Fruit fly (Drosophila melanogaster) whole organism, embryonic: ENCODE data around the gene HemK1.

ENCODE experiments used
- CG10462 ChIP-seq: fragments of 200-800 bp; sonication (Bioruptor generic); optimal IDR thresholded peaks from 2 replicates; lab custom pipeline; 2016; ENCODE audit warnings: missing biosample characterization, missing genetic modification characterization
- CG1233 ChIP-seq: fragments of 200-800 bp; sonication (Bioruptor generic); optimal IDR thresholded peaks from 4 replicates; lab custom pipeline; 2018; ENCODE audit warnings: missing biosample characterization, mild to moderate bottlenecking, missing genetic modification characterization
- CG15073 ChIP-seq: fragments of 200-800 bp; sonication (Bioruptor generic); optimal IDR thresholded peaks from 2 replicates; lab custom pipeline; 2016; ENCODE audit warnings: missing biosample characterization, missing genetic modification characterization
- CG15479 ChIP-seq: fragments of 200-800 bp; sonication (Bioruptor generic); optimal IDR thresholded peaks from 3 replicates; lab custom pipeline; 2019; ENCODE audit warnings: missing biosample characterization, mild to moderate bottlenecking, missing genetic modification characterization, moderate library complexity
- CG3407 ChIP-seq: fragments of 200-800 bp; sonication (Bioruptor generic); optimal IDR thresholded peaks from 2 replicates; lab custom pipeline; 2018; ENCODE audit warnings: missing biosample characterization, mild to moderate bottlenecking, missing genetic modification characterization
- CG3847 ChIP-seq: fragments of 200-800 bp; sonication (Bioruptor generic); IDR thresholded peaks from 2 replicates; pipeline ENCODE4 v1.3.6; 2022; ENCODE audit warnings: missing biosample characterization, missing genetic modification characterization
- CG4424 ChIP-seq: fragments of 200-800 bp; sonication (Bioruptor generic); optimal IDR thresholded peaks from 3 replicates; lab custom pipeline; 2016; ENCODE audit warnings: missing biosample characterization, missing genetic modification characterization
- CG7928 ChIP-seq: fragments of 200-800 bp; sonication (Bioruptor generic); optimal IDR thresholded peaks from 2 replicates; lab custom pipeline; 2017; ENCODE audit warnings: missing biosample characterization, mild to moderate bottlenecking, missing genetic modification characterization
- CG8089 ChIP-seq: fragments of 200-800 bp; sonication (Bioruptor generic); optimal IDR thresholded peaks from 3 replicates; lab custom pipeline; 2016; ENCODE audit warnings: missing biosample characterization, missing genetic modification characterization
- CG8290 ChIP-seq, 3 experiments: fragments of 200-800 bp; sonication (Bioruptor generic); optimal IDR thresholded peaks; 2 replicates each; lab custom pipeline; 2016 to 2019; ENCODE audit warnings: missing biosample characterization in 3 of 3, missing genetic modification characterization in 3 of 3, mild to moderate bottlenecking in 2 of 3, moderate library complexity in 1 of 3
- CG9215 ChIP-seq: fragments of 200-800 bp; sonication (Bioruptor generic); IDR thresholded peaks from 2 replicates; pipeline ENCODE4 v1.3.6; 2022; ENCODE audit warnings: missing biosample characterization, missing genetic modification characterization
- CG9727 ChIP-seq: fragments of 200-800 bp; sonication (Bioruptor generic); optimal IDR thresholded peaks from 3 replicates; lab custom pipeline; 2017; ENCODE audit warnings: missing biosample characterization, mild to moderate bottlenecking, missing genetic modification characterization
- Dfd ChIP-seq, 2 experiments: fragments of >200 bp; optimal IDR thresholded peaks; 2 replicates each; lab custom pipeline; 2017; ENCODE audit warnings: missing biosample characterization in 2 of 2, missing genetic modification characterization in 2 of 2
- Dp ChIP-seq: fragments of 200-800 bp; sonication (Bioruptor generic); optimal IDR thresholded peaks from 2 replicates; lab custom pipeline; 2018; ENCODE audit warnings: missing biosample characterization, mild to moderate bottlenecking, missing genetic modification characterization, moderate library complexity
- E2f1 ChIP-seq: fragments of 200-800 bp; sonication (Bioruptor generic); IDR thresholded peaks from 2 replicates; pipeline ENCODE4 v1.3.6; 2022; ENCODE audit warnings: missing biosample characterization, missing genetic modification characterization
- Eip74EF ChIP-seq, 2 experiments: fragments of 200-800 bp in 1 of 2; fragments of >200 bp in 1 of 2; sonication (Bioruptor generic) in 1 of 2; optimal IDR thresholded peaks; 2 replicates each; lab custom pipeline; 2017 to 2019; ENCODE audit warnings: missing biosample characterization in 2 of 2, missing genetic modification characterization in 2 of 2, mild to moderate bottlenecking in 1 of 2, moderate library complexity in 1 of 2
- Fer2 ChIP-seq: fragments of 200-800 bp; sonication (Bioruptor generic); optimal IDR thresholded peaks from 2 replicates; lab custom pipeline; 2018; ENCODE audit warnings: missing biosample characterization, mild to moderate bottlenecking, missing genetic modification characterization, moderate library complexity
- H15 ChIP-seq: fragments of 200-800 bp; sonication (Bioruptor generic); IDR thresholded peaks from 3 replicates; pipeline ENCODE4 v1.3.6; 2022; ENCODE audit warnings: missing biosample characterization, missing genetic modification characterization
- HLH3B ChIP-seq: fragments of 200-800 bp; sonication (Bioruptor generic); IDR thresholded peaks from 2 replicates; pipeline ENCODE4 v1.3.6; 2022; ENCODE audit warnings: missing biosample characterization, missing genetic modification characterization
- HLH54F ChIP-seq: fragments of 200-800 bp; sonication (Bioruptor generic); optimal IDR thresholded peaks from 3 replicates; lab custom pipeline; 2016; ENCODE audit warnings: missing biosample characterization, missing genetic modification characterization
- Hmx ChIP-seq: fragments of 200-800 bp; sonication (Bioruptor generic); optimal IDR thresholded peaks from 2 replicates; lab custom pipeline; 2016; ENCODE audit warnings: missing biosample characterization, missing genetic modification characterization
- Meics ChIP-seq: fragments of 200-800 bp; sonication (Bioruptor generic); optimal IDR thresholded peaks from 2 replicates; lab custom pipeline; 2017; ENCODE audit warnings: missing biosample characterization, mild to moderate bottlenecking, missing genetic modification characterization
- NFAT ChIP-seq: fragments of 200-800 bp; sonication (Bioruptor generic); IDR thresholded peaks from 2 replicates; pipeline ENCODE4 v1.3.6; 2022; ENCODE audit warnings: missing biosample characterization, missing genetic modification characterization
- Optix ChIP-seq: fragments of 200-800 bp; sonication (Bioruptor generic); IDR thresholded peaks from 3 replicates; pipeline ENCODE4 v1.3.6; 2022; ENCODE audit warnings: missing biosample characterization, missing genetic modification characterization
- Side ChIP-seq: fragments of 200-800 bp; sonication (Bioruptor generic); optimal IDR thresholded peaks from 2 replicates; lab custom pipeline; 2016; ENCODE audit warnings: missing biosample characterization, missing genetic modification characterization
- Stat92E ChIP-seq, 3 experiments: fragments of >200 bp in 2 of 3; fragments of 200-800 bp in 1 of 3; sonication (Bioruptor generic) in 1 of 3; optimal IDR thresholded peaks; 2 replicates each; lab custom pipeline; 2017 to 2019; ENCODE audit warnings: missing biosample characterization in 3 of 3, missing genetic modification characterization in 3 of 3, mild to moderate bottlenecking in 1 of 3, moderate library complexity in 1 of 3
- Trl ChIP-seq, 3 experiments: fragments of >200 bp in 2 of 3; fragments of 200-800 bp in 1 of 3; sonication (Bioruptor generic) in 1 of 3; optimal IDR thresholded peaks; 2 replicates in 1 of 3; 3 replicates in 2 of 3; lab custom pipeline; 2016 to 2017; ENCODE audit warnings: missing biosample characterization in 1 of 3, missing genetic modification characterization in 1 of 3
- bsh ChIP-seq, 2 experiments: fragments of 200-800 bp; sonication (Bioruptor generic); optimal IDR thresholded peaks; 2 replicates each; lab custom pipeline; 2017 to 2018; ENCODE audit warnings: mild to moderate bottlenecking in 2 of 2, missing biosample characterization in 2 of 2, missing genetic modification characterization in 2 of 2, moderate library complexity in 1 of 2
- chm ChIP-seq: fragments of 200-800 bp; sonication (Bioruptor generic); IDR thresholded peaks from 2 replicates; pipeline ENCODE4 v1.3.6; 2022; ENCODE audit warnings: missing biosample characterization, missing genetic modification characterization
- danr ChIP-seq: fragments of 200-800 bp; sonication (Bioruptor generic); IDR thresholded peaks from 2 replicates; pipeline ENCODE4 v1.3.6; 2022; ENCODE audit warnings: missing biosample characterization, missing genetic modification characterization
- disco-r ChIP-seq: fragments of 200-800 bp; sonication (Bioruptor generic); optimal IDR thresholded peaks from 2 replicates; lab custom pipeline; 2016; ENCODE audit warnings: missing biosample characterization, missing genetic modification characterization
- eyg ChIP-seq: fragments of 200-800 bp; sonication (Bioruptor generic); optimal IDR thresholded peaks from 3 replicates; lab custom pipeline; 2016; ENCODE audit warnings: missing biosample characterization, missing genetic modification characterization
- fd102C ChIP-seq: fragments of 200-800 bp; sonication (Bioruptor generic); optimal IDR thresholded peaks from 2 replicates; lab custom pipeline; 2018; ENCODE audit warnings: missing biosample characterization, mild to moderate bottlenecking, missing genetic modification characterization, moderate library complexity
- fd96Cb ChIP-seq: fragments of 200-800 bp; sonication (Bioruptor generic); optimal IDR thresholded peaks from 2 replicates; lab custom pipeline; 2018; ENCODE audit warnings: missing biosample characterization, mild to moderate bottlenecking, missing genetic modification characterization, moderate library complexity
- gcm ChIP-seq: fragments of 200-800 bp; sonication (Bioruptor generic); optimal IDR thresholded peaks from 2 replicates; lab custom pipeline; 2019; ENCODE audit warnings: missing biosample characterization, mild to moderate bottlenecking, missing genetic modification characterization, moderate library complexity
- ham ChIP-seq: fragments of 200-800 bp; sonication (Bioruptor generic); IDR thresholded peaks from 2 replicates; pipeline ENCODE4 v1.3.6; 2022; ENCODE audit warnings: missing biosample characterization, missing genetic modification characterization
- hth ChIP-seq: fragments of >200 bp; optimal IDR thresholded peaks from 2 replicates; lab custom pipeline; 2017; ENCODE audit warnings: inconsistent platforms
- lbe ChIP-seq: fragments of 200-800 bp; sonication (Bioruptor generic); optimal IDR thresholded peaks from 2 replicates; lab custom pipeline; 2016; ENCODE audit warnings: missing biosample characterization, mild to moderate bottlenecking, missing genetic modification characterization
- luna ChIP-seq: fragments of 200-800 bp; sonication (Bioruptor generic); optimal IDR thresholded peaks from 2 replicates; lab custom pipeline; 2016; ENCODE audit warnings: missing biosample characterization, missing genetic modification characterization
- odd ChIP-seq: fragments of 200-800 bp; sonication (Bioruptor generic); optimal IDR thresholded peaks from 2 replicates; lab custom pipeline; 2017; ENCODE audit warnings: missing biosample characterization, mild to moderate bottlenecking, missing genetic modification characterization
- onecut ChIP-seq: fragments of 200-800 bp; sonication (Bioruptor generic); IDR thresholded peaks from 2 replicates; pipeline ENCODE4 v1.3.6; 2022; ENCODE audit warnings: missing biosample characterization, missing genetic modification characterization
- otp ChIP-seq: fragments of 200-800 bp; sonication (Bioruptor generic); IDR thresholded peaks from 3 replicates; pipeline ENCODE4, ENCODE4 v1.3.6; 2022; ENCODE audit warnings: missing biosample characterization, missing genetic modification characterization
- pfk ChIP-seq: fragments of 200-800 bp; sonication (Bioruptor generic); optimal IDR thresholded peaks from 2 replicates; lab custom pipeline; 2018; ENCODE audit warnings: missing biosample characterization, mild to moderate bottlenecking, missing genetic modification characterization, moderate library complexity
- stc ChIP-seq: fragments of 200-800 bp; sonication (Bioruptor generic); IDR thresholded peaks from 2 replicates; pipeline ENCODE4 v1.3.6; 2022; ENCODE audit warnings: missing biosample characterization, missing genetic modification characterization
- tio ChIP-seq: fragments of 200-800 bp; sonication (Bioruptor generic); optimal IDR thresholded peaks from 2 replicates; lab custom pipeline; 2017; ENCODE audit warnings: missing biosample characterization, missing genetic modification characterization, inconsistent platforms
- trh ChIP-seq: fragments of 200-800 bp; sonication (Bioruptor generic); optimal IDR thresholded peaks from 2 replicates; lab custom pipeline; 2016; ENCODE audit warnings: missing biosample characterization, missing genetic modification characterization
- tup ChIP-seq: fragments of 200-800 bp; sonication (Bioruptor generic); optimal IDR thresholded peaks from 2 replicates; lab custom pipeline; 2016; ENCODE audit warnings: missing biosample characterization, mild to moderate bottlenecking, missing genetic modification characterization, moderate library complexity
- wek ChIP-seq: fragments of 200-800 bp; sonication (Bioruptor generic); optimal IDR thresholded peaks from 3 replicates; lab custom pipeline; 2018; ENCODE audit warnings: missing biosample characterization, mild to moderate bottlenecking, missing genetic modification characterization, moderate library complexity
- wor ChIP-seq: fragments of 200-800 bp; sonication (Bioruptor generic); IDR thresholded peaks from 2 replicates; pipeline ENCODE4 v1.3.6; 2022; ENCODE audit warnings: missing biosample characterization, missing genetic modification characterization
- zen2 ChIP-seq: fragments of 200-800 bp; sonication (Bioruptor generic); IDR thresholded peaks from 3 replicates; pipeline ENCODE4 v1.3.6; 2022; ENCODE audit warnings: missing biosample characterization, missing genetic modification characterization; ENCODE audit not compliant: partially characterized antibody

Gene HemK1

DNA sequence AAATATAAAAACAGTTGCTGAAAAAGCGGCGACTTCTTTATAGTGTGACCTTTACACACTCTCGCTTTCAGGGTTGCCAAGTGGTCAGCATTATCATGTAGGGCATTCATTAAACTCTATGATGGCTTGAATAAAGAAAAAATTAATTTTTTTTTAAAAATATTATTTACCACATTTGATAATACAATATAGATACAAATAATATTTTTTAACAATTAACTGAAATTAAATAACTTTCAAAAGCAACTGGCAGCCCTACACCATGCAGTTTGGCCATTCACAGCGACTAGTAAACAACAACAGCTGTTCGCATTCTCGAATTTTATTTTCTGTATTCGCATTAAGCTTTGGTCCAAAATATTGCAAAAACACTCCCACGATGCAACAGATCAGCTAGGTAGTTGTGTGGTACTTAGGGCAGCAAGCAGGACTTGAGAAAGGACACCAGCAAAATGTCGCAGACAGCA lies 23.3 kb upstream of the HemK1 start, which contains the start of the genes Phf5a and CG31638 (continued):
- no peak for TF ChIP-seq hth (lab: Kevin White, UChicago)
- peak in 1 of 2 experiments; percentile 51 for TF ChIP-seq Eip74EF (GFP tag; optimal IDR thresholded peaks at IDR 0.05; lab: Kevin White, UChicago)
- peak; percentile 91 for TF ChIP-seq wek (GFP tag; lab: Kevin White, UChicago)
- peak; percentile 91 for TF ChIP-seq HLH3B (GFP tag; lab: Robert Waterston, UW)
- TF ChIP-seq Hmx (GFP tag; lab: Kevin White, UChicago): peak; percentile 18
- TF ChIP-seq CG1233 (GFP tag; lab: Kevin White, UChicago): peak; percentile 95
- TF ChIP-seq CG3407: peak; percentile 94
- TF ChIP-seq wor: 0 out of 2 replicates have a peak, but pooled peaks have one; percentile 16
- peak; percentile 97 for TF ChIP-seq fd96Cb (tag; lab: Kevin White, UChicago)
- peak; percentile 96 for TF ChIP-seq NFAT (GFP tag; lab: Robert Waterston, UW)
- peak; percentile 95 for TF ChIP-seq Fer2 (tag; lab: Kevin White, UChicago)
- TF ChIP-seq chm (GFP tag; lab: Robert Waterston, UW): peak; percentile 77
- TF ChIP-seq eyg (GFP tag; lab: Kevin White, UChicago): no peak
- no peak for TF ChIP-seq CG15479 (GFP tag; lab: Kevin White, UChicago)
- TF ChIP-seq disco-r (GFP tag; lab: Kevin White, UChicago): peak; percentile 39
- TF ChIP-seq Side (GFP tag; lab: Kevin White, UChicago): peak; percentile 34
- no peak for TF ChIP-seq tio
- peak; percentile 96 for TF ChIP-seq CG9215 (GFP tag; lab: Robert Waterston, UW)
- TF ChIP-seq CG10462 (GFP tag; lab: Kevin White, UChicago): peak; percentile 94
- peak; percentile 96 for TF ChIP-seq H15
- peak; percentile 81; the same call in 2 of the 3 replicates for TF ChIP-seq otp (GFP tag; lab: Robert Waterston, UW)
- TF ChIP-seq CG4424 (GFP tag; lab: Kevin White, UChicago): peak; percentile 97
- TF ChIP-seq pfk (GFP tag; lab: Kevin White, UChicago): peak; percentile 52
- peak; percentile 73 for TF ChIP-seq CG9727 (GFP tag; lab: Kevin White, UChicago)
- TF ChIP-seq odd: peak; percentile 72
- TF ChIP-seq fd102C (GFP tag; lab: Kevin White, UChicago): peak; percentile 80
- no peak for TF ChIP-seq Dfd (GFP tag; optimal IDR thresholded peaks at IDR 0.05; lab: Kevin White, UChicago)
- TF ChIP-seq Trl (optimal IDR thresholded peaks at IDR 0.05; lab: Kevin White, UChicago): no peak
- peak; percentile 30 for TF ChIP-seq Trl (GFP tag; optimal IDR thresholded peaks at IDR 0.05; lab: Kevin White, UChicago)
- peak; percentile 42 for TF ChIP-seq HLH54F (GFP tag; lab: Kevin White, UChicago)
- TF ChIP-seq trh (GFP tag; lab: Kevin White, UChicago): peak; percentile 44
- TF ChIP-seq gcm (GFP tag; lab: Kevin White, UChicago): peak; percentile 95
- TF ChIP-seq Dp (GFP tag; lab: Kevin White, UChicago): peak; percentile 27
- peak; percentile 94 for TF ChIP-seq danr (GFP tag; lab: Robert Waterston, UW)
- peak; percentile 93 for TF ChIP-seq lbe (GFP tag; lab: Kevin White, UChicago)
- TF ChIP-seq CG8089: peak; percentile 72
- TF ChIP-seq ham: peak; percentile 81
- no peak for TF ChIP-seq Stat92E (GFP tag; optimal IDR thresholded peaks at IDR 0.05; lab: Kevin White, UChicago)
- TF ChIP-seq CG7928 (GFP tag; lab: Kevin White, UChicago): peak; percentile 73
- peak; percentile 28; the same call in 1 of the 2 replicates for TF ChIP-seq onecut (GFP tag; lab: Robert Waterston, UW)
- TF ChIP-seq tup (GFP tag; lab: Kevin White, UChicago): no peak
- peak; percentile 50 to 68 for TF ChIP-seq bsh (GFP tag; optimal IDR thresholded peaks at IDR 0.05; lab: Kevin White, UChicago)
- TF ChIP-seq Meics (GFP tag; lab: Kevin White, UChicago): peak; percentile 96
- TF ChIP-seq stc (GFP tag; lab: Robert Waterston, UW): peak; percentile 95
- peak; percentile 93 for TF ChIP-seq CG8290 (GFP tag; optimal IDR thresholded peaks at IDR 0.05; lab: Kevin White, UChicago)
- peak in 1 of 2 experiments; percentile 9 for TF ChIP-seq CG8290 (tag; optimal IDR thresholded peaks at IDR 0.05; lab: Kevin White, UChicago)
- no peak for TF ChIP-seq zen2
- peak; percentile 90 for TF ChIP-seq CG3847 (GFP tag; lab: Robert Waterston, UW)
- TF ChIP-seq CG15073 (GFP tag; lab: Kevin White, UChicago): no peak
- no peak for TF ChIP-seq luna (GFP tag; lab: Kevin White, UChicago)
- TF ChIP-seq Optix (GFP tag; lab: Robert Waterston, UW): peak; percentile 89
- TF ChIP-seq E2f1 (GFP tag; lab: Robert Waterston, UW): peak; percentile 98
